Fruit fly (Drosophila melanogaster): ENCODE results near the gene CAH1.

The CAH1 gene

DNA sequence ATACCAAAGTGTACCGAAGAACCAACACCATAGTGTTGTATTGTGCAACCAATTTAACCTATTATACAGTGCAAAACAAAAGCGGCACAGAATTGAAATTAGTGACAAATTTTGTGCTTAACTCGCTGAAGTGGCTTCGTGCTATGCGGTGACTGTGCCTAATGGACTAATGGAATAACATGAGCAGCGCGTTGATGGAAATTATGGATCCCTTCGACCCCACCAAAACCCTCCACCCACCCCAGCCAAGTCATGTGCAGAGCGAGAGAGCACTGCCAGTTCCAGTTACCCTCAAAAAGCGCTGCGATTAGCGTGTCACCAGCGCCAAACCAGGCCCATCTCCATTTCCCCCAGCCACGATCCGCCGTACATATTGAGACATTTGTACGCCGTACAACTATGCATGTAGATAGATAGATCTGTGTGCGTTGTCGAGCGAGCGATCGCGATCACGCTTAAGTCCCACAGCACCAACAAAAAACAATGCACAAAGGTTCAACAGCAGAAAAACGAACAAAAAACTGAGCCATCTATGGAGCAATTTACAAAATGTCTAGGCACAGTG, 1.3 kb upstream of the CAH1 start:
- no peak for TF ChIP-seq CG17801 (GFP tag; optimal IDR thresholded peaks at IDR 0.05; ENCODE audit: partially characterized antibody)

DNA sequence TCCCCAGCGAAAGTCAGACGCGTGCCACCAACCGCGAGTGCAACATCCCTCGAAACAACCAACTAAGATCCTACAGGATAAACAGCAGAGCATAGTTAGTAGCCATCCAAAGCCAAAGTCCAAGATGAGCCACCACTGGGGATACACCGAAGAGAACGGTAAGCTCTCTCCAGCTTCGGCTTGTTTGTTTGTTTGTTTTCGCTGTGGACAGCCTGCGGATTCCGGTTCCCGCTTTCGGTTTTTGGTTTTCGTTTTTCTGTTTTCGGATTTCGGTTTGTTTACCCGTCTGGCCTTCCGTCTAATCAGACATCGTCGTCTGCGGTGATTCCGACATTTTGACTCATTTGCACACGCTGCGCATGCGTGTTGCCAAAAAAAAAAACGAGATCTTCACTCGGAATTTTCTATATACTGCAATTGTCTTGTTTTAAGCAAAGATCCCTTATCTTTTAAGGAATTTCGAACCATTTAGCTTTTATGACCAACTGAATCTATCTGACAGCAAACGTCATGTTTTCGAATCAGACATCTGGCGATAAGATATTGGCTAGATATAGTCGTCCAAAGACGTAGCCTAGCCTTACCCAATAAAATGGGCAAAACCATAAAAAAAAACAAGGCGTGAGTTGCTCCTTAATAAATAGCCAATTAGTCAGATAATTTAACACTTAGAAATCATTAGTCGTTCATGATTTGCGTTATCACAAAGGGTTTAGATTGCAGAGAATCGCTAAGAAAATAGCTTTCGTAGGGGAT, 557 bp downstream of the CAH1 start:
- no peak for TF ChIP-seq CG17801 (GFP tag; optimal IDR thresholded peaks at IDR 0.05; ENCODE audit: partially characterized antibody)

dm6 chr2L:13804561-13805067, 1.2 kb downstream of the CAH1 start:
- TF ChIP-seq CG17801 (GFP tag; optimal IDR thresholded peaks at IDR 0.05; ENCODE audit: partially characterized antibody): no peak

- no peak for TF ChIP-seq CG17801 (GFP tag; optimal IDR thresholded peaks at IDR 0.05; ENCODE audit: partially characterized antibody)
These were observed 1.7 kb downstream of the CAH1 start for dm6 chr2L:13805170-13805569.

dm6 chr2L:13807097-13807496, 3.7 kb downstream of the CAH1 start:
- TF ChIP-seq CG17801 (GFP tag; optimal IDR thresholded peaks at IDR 0.05; ENCODE audit: partially characterized antibody): no peak

DNA sequence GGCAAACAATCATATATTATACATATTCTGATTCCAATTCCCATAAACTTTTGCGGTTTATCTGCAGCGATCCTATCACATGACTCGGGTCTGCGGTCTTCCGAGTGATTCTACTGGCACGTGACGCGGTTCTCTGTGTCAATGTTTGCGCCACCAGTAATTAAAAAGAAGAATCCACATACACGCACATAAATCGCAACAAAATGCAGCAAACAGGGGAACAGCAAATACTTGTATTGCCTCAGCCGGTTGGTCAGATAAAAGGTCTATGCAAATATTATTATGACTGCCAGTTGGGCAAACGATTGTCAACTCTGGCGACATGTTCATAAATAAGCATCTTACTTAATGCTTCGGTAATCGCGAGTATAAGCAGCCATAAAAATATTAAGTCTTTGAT, 4.5 kb downstream of the CAH1 start:
- TF ChIP-seq CG17801 (GFP tag; optimal IDR thresholded peaks at IDR 0.05; ENCODE audit: partially characterized antibody): no peak

- TF ChIP-seq CG17801 (GFP tag; optimal IDR thresholded peaks at IDR 0.05; ENCODE audit: partially characterized antibody): no peak
These were observed 7.9 kb downstream of the CAH1 start, which contains the start of the genes Adat1 and CG16865 for dm6 chr2L:13811323-13811722. Gene Adat1, minus strand, starts transcription at chr2L:13811474. Gene CG16865, plus strand, starts transcription at chr2L:13811522.

- TF ChIP-seq CG17801 (GFP tag; optimal IDR thresholded peaks at IDR 0.05; ENCODE audit: partially characterized antibody): no peak
These were observed 9.7 kb downstream of the CAH1 start, which contains the start of gene CG16888 for dm6 chr2L:13813156-13813555. Gene CG16888, minus strand, starts transcription at chr2L:13813256.

- no peak for TF ChIP-seq CG17801 (GFP tag; optimal IDR thresholded peaks at IDR 0.05; ENCODE audit: partially characterized antibody)
These were observed 10.3 kb downstream of the CAH1 start, which contains the start of gene Sos for dm6 chr2L:13813604-13814178. Gene Sos, plus strand, starts transcription at chr2L:13813816.

DNA sequence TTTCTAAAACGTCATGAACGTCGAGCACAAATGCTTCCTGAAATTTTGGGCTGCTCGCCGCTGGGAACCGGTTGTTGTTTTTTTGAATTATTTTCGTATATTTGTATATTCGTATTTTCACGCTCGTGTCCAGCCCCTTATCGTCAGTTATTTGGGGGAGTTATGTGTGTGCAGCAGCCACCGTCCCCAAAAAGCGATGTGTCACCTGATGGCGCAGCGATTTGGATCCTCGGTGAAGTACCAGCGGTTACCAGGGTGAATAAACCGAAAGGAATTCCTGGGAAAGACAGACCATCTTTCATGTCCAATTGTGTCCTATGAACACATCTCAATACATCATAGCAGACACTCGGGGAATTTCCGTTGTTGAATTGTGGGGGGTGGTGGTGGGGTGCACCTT, 16.8 kb downstream of the CAH1 start:
- TF ChIP-seq CG17801 (GFP tag; optimal IDR thresholded peaks at IDR 0.05; ENCODE audit: partially characterized antibody): no peak

DNA sequence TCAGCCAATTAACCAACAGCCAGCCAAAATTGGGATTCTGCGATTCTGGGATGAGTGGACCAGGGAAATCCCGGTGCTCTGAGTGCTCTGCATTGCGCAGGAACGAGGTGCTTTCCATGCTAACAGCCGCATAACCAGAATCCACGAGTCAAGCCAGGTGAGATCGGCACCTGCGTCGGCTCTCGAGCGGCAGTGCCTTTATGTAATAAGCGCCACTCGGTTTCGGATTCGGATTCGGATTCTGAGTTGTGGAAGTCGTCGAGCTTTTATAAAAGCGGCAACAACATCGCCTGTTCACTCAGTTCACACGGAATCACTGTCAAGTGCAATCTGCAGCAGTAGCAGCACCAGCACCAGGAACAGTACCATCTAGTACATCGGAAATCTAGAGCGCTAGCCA, 17.5 kb downstream of the CAH1 start, which contains the start of gene b:
b (plus strand) TSS at position 301 of the 400 bp plus-strand sequence.
- TF ChIP-seq CG17801 (GFP tag; optimal IDR thresholded peaks at IDR 0.05; ENCODE audit: partially characterized antibody): no peak

DNA sequence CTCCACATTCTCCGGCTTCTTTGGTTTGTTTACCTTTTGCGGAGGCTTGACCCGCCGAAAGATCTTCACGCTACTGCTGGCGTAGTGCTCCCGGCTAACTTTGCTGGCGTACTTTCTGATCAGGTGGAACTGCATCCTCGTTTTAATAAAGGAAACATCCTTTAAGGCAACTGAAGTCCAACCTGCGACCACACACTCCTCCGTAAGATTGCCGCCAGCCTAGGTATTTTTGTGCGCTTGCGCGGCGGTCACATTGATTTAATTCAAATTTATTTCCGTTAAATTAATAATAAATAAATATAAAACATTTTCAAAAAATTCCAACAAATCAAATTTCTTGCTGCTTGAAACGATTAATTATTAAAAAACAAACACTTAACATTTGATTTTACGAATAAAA, 24.1 kb downstream of the CAH1 start, which contains the start of gene PolG1:
PolG1 (minus strand) TSS at position 216 of the 400 bp plus-strand sequence.
- no peak for TF ChIP-seq CG17801 (GFP tag; optimal IDR thresholded peaks at IDR 0.05; ENCODE audit: partially characterized antibody)

dm6 chr2L:13829540-13829939, 26.1 kb downstream of the CAH1 start, which contains the start of the genes Arpc1 and Orc5:
Gene Arpc1, minus strand, starts transcription at chr2L:13829741.
Gene Orc5, plus strand, starts transcription at chr2L:13829837.
- TF ChIP-seq CG17801 (GFP tag; optimal IDR thresholded peaks at IDR 0.05; ENCODE audit: partially characterized antibody): peak; percentile 26

dm6 chr2L:13833058-13833457, 29.6 kb downstream of the CAH1 start, which contains the start of the genes GatC, PolG2 and Polr2C:
Gene GatC, minus strand, starts transcription at chr2L:13833105.
Gene PolG2, minus strand, starts transcription at chr2L:13833105.
Gene Polr2C, plus strand, starts transcription at chr2L:13833337.
- no peak for TF ChIP-seq CG17801 (GFP tag; optimal IDR thresholded peaks at IDR 0.05; ENCODE audit: partially characterized antibody)
